Worm (Caenorhabditis elegans) whole organism, L4 larva: Measurements from ENCODE around the gene tomm-20.

ENCODE experiments used
- ZK546.5 ChIP-seq, 2 experiments: sonication (generic microtip); optimal IDR thresholded peaks; 2 replicates each; lab custom pipeline; 2017; ENCODE audit warnings: missing biosample characterization in 2 of 2, missing genetic modification characterization in 2 of 2
- ces-1 ChIP-seq: fragments of 150-350 bp; sonication (generic microtip); optimal IDR thresholded peaks from 4 replicates; lab custom pipeline; 2014; ENCODE audit warnings: missing biosample characterization, missing genetic modification reagents, missing genetic modification characterization
- lin-13 ChIP-seq: fragments of 150-350 bp; optimal IDR thresholded peaks from 2 replicates; lab custom pipeline; 2014; ENCODE audit warnings: missing biosample characterization, missing genetic modification reagents, missing genetic modification characterization
- lin-29 ChIP-seq: fragments of 200-800 bp; sonication (Bioruptor generic); IDR thresholded peaks from 2 replicates; pipeline ENCODE4 v1.3.6; 2022; ENCODE audit warnings: missing genetic modification reagents, missing genetic modification characterization, missing compliant biosample characterization
- skn-1 ChIP-seq: fragments of 150-350 bp; optimal IDR thresholded peaks from 2 replicates; lab custom pipeline; 2014; ENCODE audit warnings: missing biosample characterization, missing genetic modification characterization
- unc-130 ChIP-seq: sonication (generic microtip); optimal IDR thresholded peaks from 2 replicates; lab custom pipeline; 2016; ENCODE audit warnings: missing genetic modification reagents, missing genetic modification characterization, missing compliant biosample characterization

ce11 chrV:12343419-12343969, at the start of gene tomm-20:
- no peak for TF ChIP-seq skn-1 (tag; lab: Kevin White, UChicago)
- TF ChIP-seq ZK546.5 (tag; optimal IDR thresholded peaks at IDR 0.05; lab: Kevin White, UChicago): no peak
- TF ChIP-seq lin-29 (GFP tag; lab: Robert Waterston, UW): peak; percentile 84
- no peak for TF ChIP-seq ces-1
- TF ChIP-seq lin-13 (GFP tag; lab: Kevin White, UChicago): peak; percentile 71
- TF ChIP-seq unc-130: peak; percentile 4
